Fruit fly (Drosophila melanogaster) whole organism, embryonic: ENCODE measurements around the gene CG5810.

Source experiments
- Asciz ChIP-seq: fragments of 200-800 bp; sonication (Bioruptor generic); optimal IDR thresholded peaks from 2 replicates; lab custom pipeline; 2017; ENCODE audit warnings: missing biosample characterization, mild to moderate bottlenecking, missing genetic modification characterization, missing genetic modification reagents
- CG10147 ChIP-seq: fragments of 200-800 bp; sonication (Bioruptor generic); optimal IDR thresholded peaks from 2 replicates; lab custom pipeline; 2019; ENCODE audit warnings: missing biosample characterization, mild to moderate bottlenecking, missing genetic modification characterization, moderate library complexity
- CG11723 ChIP-seq: fragments of 200-800 bp; sonication (Bioruptor generic); optimal IDR thresholded peaks from 2 replicates; lab custom pipeline; 2017; ENCODE audit warnings: missing biosample characterization, mild to moderate bottlenecking, missing genetic modification characterization
- CG12391 ChIP-seq: fragments of 200-800 bp; sonication (Bioruptor generic); optimal IDR thresholded peaks from 3 replicates; lab custom pipeline; 2018; ENCODE audit warnings: missing biosample characterization, mild to moderate bottlenecking, missing genetic modification characterization, moderate library complexity
- CG14860 ChIP-seq: fragments of 200-800 bp; sonication (Bioruptor generic); IDR thresholded peaks from 3 replicates; pipeline ENCODE4 v1.3.6; 2022; ENCODE audit warnings: missing biosample characterization, missing genetic modification characterization; ENCODE audit not compliant: partially characterized antibody
- CG1602 ChIP-seq: fragments of 200-800 bp; sonication (Bioruptor generic); optimal IDR thresholded peaks from 3 replicates; lab custom pipeline; 2016; ENCODE audit warnings: missing biosample characterization, missing genetic modification characterization
- CG16779 ChIP-seq: fragments of 200-800 bp; sonication (Bioruptor generic); IDR thresholded peaks from 2 replicates; pipeline ENCODE4 v1.3.6; 2022; ENCODE audit warnings: missing biosample characterization, missing genetic modification characterization
- CG17328 ChIP-seq: fragments of 200-800 bp; sonication (Bioruptor generic); IDR thresholded peaks from 2 replicates; pipeline ENCODE4 v1.3.6; 2022; ENCODE audit warnings: missing biosample characterization, missing genetic modification characterization
- CG17912 ChIP-seq: fragments of 200-800 bp; sonication (Bioruptor generic); optimal IDR thresholded peaks from 2 replicates; lab custom pipeline; 2018; ENCODE audit warnings: missing biosample characterization, mild to moderate bottlenecking, missing genetic modification characterization
- CG18599 ChIP-seq: fragments of 200-800 bp; sonication (Bioruptor generic); optimal IDR thresholded peaks from 3 replicates; lab custom pipeline; 2017; ENCODE audit warnings: missing biosample characterization, missing genetic modification characterization, mild to moderate bottlenecking, moderate library complexity, missing genetic modification reagents
- CG2120 ChIP-seq: fragments of 200-800 bp; sonication (Bioruptor generic); optimal IDR thresholded peaks from 3 replicates; lab custom pipeline; 2016; ENCODE audit warnings: missing biosample characterization, missing genetic modification characterization
- CG2889 ChIP-seq: fragments of 200-800 bp; sonication (Bioruptor generic); IDR thresholded peaks from 3 replicates; pipeline ENCODE4 v1.3.6; 2022; ENCODE audit warnings: missing biosample characterization, missing genetic modification characterization
- CG30431 ChIP-seq: fragments of 200-800 bp; sonication (Bioruptor generic); optimal IDR thresholded peaks from 2 replicates; lab custom pipeline; 2017; ENCODE audit warnings: missing biosample characterization, missing genetic modification characterization
- CG31441 ChIP-seq: fragments of 200-800 bp; sonication (Bioruptor generic); IDR thresholded peaks from 2 replicates; pipeline ENCODE4 v1.3.6; 2022; ENCODE audit warnings: missing biosample characterization, missing genetic modification characterization
- CG4282 ChIP-seq: fragments of 200-800 bp; sonication (Bioruptor generic); optimal IDR thresholded peaks from 2 replicates; lab custom pipeline; 2016; ENCODE audit warnings: missing biosample characterization, missing genetic modification characterization
- CG5245 ChIP-seq: fragments of 200-800 bp; sonication (Bioruptor generic); optimal IDR thresholded peaks from 3 replicates; lab custom pipeline; 2016; ENCODE audit warnings: missing biosample characterization, missing genetic modification characterization
- CG6654 ChIP-seq: fragments of 200-800 bp; sonication (Bioruptor generic); optimal IDR thresholded peaks from 2 replicates; lab custom pipeline; 2017; ENCODE audit warnings: missing biosample characterization, mild to moderate bottlenecking, missing genetic modification characterization
- CG8359 ChIP-seq: fragments of 200-800 bp; sonication (Bioruptor generic); optimal IDR thresholded peaks from 2 replicates; lab custom pipeline; 2017; ENCODE audit warnings: missing biosample characterization, mild to moderate bottlenecking, missing genetic modification characterization, borderline replicate concordance
- CG9215 ChIP-seq: fragments of 200-800 bp; sonication (Bioruptor generic); IDR thresholded peaks from 2 replicates; pipeline ENCODE4 v1.3.6; 2022; ENCODE audit warnings: missing biosample characterization, missing genetic modification characterization
- Dfd ChIP-seq, 2 experiments: fragments of >200 bp; optimal IDR thresholded peaks; 2 replicates each; lab custom pipeline; 2017; ENCODE audit warnings: missing biosample characterization in 2 of 2, missing genetic modification characterization in 2 of 2
- Gsc ChIP-seq: fragments of 200-800 bp; sonication (Bioruptor generic); IDR thresholded peaks from 2 replicates; pipeline ENCODE4 v1.3.6; 2022; ENCODE audit warnings: missing biosample characterization, missing genetic modification characterization
- Hr51 ChIP-seq, 2 experiments: fragments of 200-800 bp; sonication (Bioruptor generic); optimal IDR thresholded peaks; 2 replicates in 1 of 2; 3 replicates in 1 of 2; lab custom pipeline; 2016 to 2018; ENCODE audit warnings: missing biosample characterization in 2 of 2, missing genetic modification characterization in 2 of 2, mild to moderate bottlenecking in 1 of 2, moderate library complexity in 1 of 2
- Lim3 ChIP-seq: fragments of 200-800 bp; sonication (Bioruptor generic); IDR thresholded peaks from 2 replicates; pipeline ENCODE4 v1.3.6; 2022; ENCODE audit warnings: missing biosample characterization, missing genetic modification characterization
- MBD-R2 ChIP-seq: fragments of 200-800 bp; sonication (Bioruptor generic); IDR thresholded peaks from 2 replicates; pipeline ENCODE4 v1.3.6; 2022; ENCODE audit warnings: missing biosample characterization, missing genetic modification characterization
- MTF-1 ChIP-seq: fragments of 200-800 bp; sonication (Bioruptor generic); optimal IDR thresholded peaks from 2 replicates; lab custom pipeline; 2018; ENCODE audit warnings: missing biosample characterization, mild to moderate bottlenecking, missing genetic modification characterization, borderline replicate concordance
- Pdp1 ChIP-seq, 2 experiments: fragments of 200-800 bp; sonication (Bioruptor generic); optimal IDR thresholded peaks; 3 replicates each; lab custom pipeline; 2016; ENCODE audit warnings: missing biosample characterization in 2 of 2, missing genetic modification characterization in 2 of 2, mild to moderate bottlenecking in 1 of 2, moderate library complexity in 1 of 2
- Scr ChIP-seq: fragments of 200-800 bp; sonication (Bioruptor generic); IDR thresholded peaks from 2 replicates; pipeline ENCODE4 v1.3.6; 2022; ENCODE audit warnings: missing biosample characterization, missing genetic modification characterization; ENCODE audit not compliant: partially characterized antibody
- Sox102F ChIP-seq: fragments of 200-800 bp; sonication (Bioruptor generic); optimal IDR thresholded peaks from 2 replicates; lab custom pipeline; 2018; ENCODE audit warnings: missing biosample characterization, mild to moderate bottlenecking, missing genetic modification characterization, moderate library complexity
- Vsx1 ChIP-seq: fragments of 200-800 bp; sonication (Bioruptor generic); optimal IDR thresholded peaks from 2 replicates; lab custom pipeline; 2017; ENCODE audit warnings: missing biosample characterization, mild to moderate bottlenecking, missing genetic modification characterization, missing genetic modification reagents
- Xbp1 ChIP-seq: fragments of 200-800 bp; sonication (Bioruptor generic); optimal IDR thresholded peaks from 3 replicates; lab custom pipeline; 2016; ENCODE audit warnings: missing biosample characterization, mild to moderate bottlenecking, missing genetic modification characterization
- ap ChIP-seq: fragments of 200-800 bp; sonication (Bioruptor generic); IDR thresholded peaks from 2 replicates; pipeline ENCODE4 v1.3.6; 2022; ENCODE audit warnings: missing biosample characterization, missing genetic modification characterization
- bcd ChIP-seq: fragments of 200-800 bp; sonication (Bioruptor generic); optimal IDR thresholded peaks from 2 replicates; lab custom pipeline; 2017; ENCODE audit warnings: missing biosample characterization, mild to moderate bottlenecking, missing genetic modification characterization
- bowl ChIP-seq: fragments of 200-800 bp; sonication (Bioruptor generic); IDR thresholded peaks from 2 replicates; pipeline ENCODE4 v1.3.6; 2022; ENCODE audit warnings: missing biosample characterization, missing genetic modification characterization
- br ChIP-seq: fragments of >200 bp; optimal IDR thresholded peaks from 2 replicates; lab custom pipeline; 2017
- cas ChIP-seq: fragments of 200-800 bp; sonication (Bioruptor generic); IDR thresholded peaks from 2 replicates; pipeline ENCODE4 v1.3.6; 2022; ENCODE audit warnings: missing biosample characterization, missing genetic modification characterization
- crc ChIP-seq: fragments of 200-800 bp; sonication (Bioruptor generic); optimal IDR thresholded peaks from 2 replicates; lab custom pipeline; 2016; ENCODE audit warnings: missing biosample characterization, missing genetic modification characterization
- crp ChIP-seq, 2 experiments: fragments of 200-800 bp; sonication (Bioruptor generic); optimal IDR thresholded peaks; 2 replicates in 1 of 2; 3 replicates in 1 of 2; lab custom pipeline; 2017; ENCODE audit warnings: missing biosample characterization in 2 of 2, missing genetic modification characterization in 2 of 2, mild to moderate bottlenecking in 1 of 2, moderate library complexity in 1 of 2
- danr ChIP-seq: fragments of 200-800 bp; sonication (Bioruptor generic); IDR thresholded peaks from 2 replicates; pipeline ENCODE4 v1.3.6; 2022; ENCODE audit warnings: missing biosample characterization, missing genetic modification characterization
- dmrt11E ChIP-seq: fragments of 200-800 bp; sonication (Bioruptor generic); optimal IDR thresholded peaks from 3 replicates; lab custom pipeline; 2018; ENCODE audit warnings: missing biosample characterization, mild to moderate bottlenecking, missing genetic modification characterization, moderate library complexity
- en ChIP-seq: fragments of 200-800 bp; sonication (Bioruptor generic); optimal IDR thresholded peaks from 2 replicates; lab custom pipeline; 2016; ENCODE audit warnings: missing biosample characterization, missing genetic modification characterization
- gem ChIP-seq: fragments of 200-800 bp; sonication (Bioruptor generic); optimal IDR thresholded peaks from 2 replicates; lab custom pipeline; 2019; ENCODE audit warnings: missing biosample characterization, mild to moderate bottlenecking, missing genetic modification characterization, moderate library complexity
- gsb ChIP-seq: fragments of 200-800 bp; sonication (Bioruptor generic); IDR thresholded peaks from 2 replicates; pipeline ENCODE4 v1.3.6; 2022; ENCODE audit warnings: missing biosample characterization, missing genetic modification characterization
- her ChIP-seq: fragments of 200-800 bp; sonication (Bioruptor generic); optimal IDR thresholded peaks from 2 replicates; lab custom pipeline; 2016; ENCODE audit warnings: missing biosample characterization, missing genetic modification characterization
- nau ChIP-seq: fragments of 200-800 bp; sonication (Bioruptor generic); optimal IDR thresholded peaks from 3 replicates; lab custom pipeline; 2017; ENCODE audit warnings: missing biosample characterization, mild to moderate bottlenecking, missing genetic modification characterization, missing genetic modification reagents
- pb ChIP-seq: fragments of 200-800 bp; sonication (Bioruptor generic); optimal IDR thresholded peaks from 3 replicates; lab custom pipeline; 2016; ENCODE audit warnings: missing biosample characterization, missing genetic modification characterization
- pho ChIP-seq: fragments of 200-800 bp; sonication (Bioruptor generic); optimal IDR thresholded peaks from 2 replicates; lab custom pipeline; 2016; ENCODE audit warnings: missing biosample characterization, missing genetic modification characterization
- ro ChIP-seq: fragments of 200-800 bp; sonication (Bioruptor generic); IDR thresholded peaks from 2 replicates; pipeline ENCODE4 v1.3.6; 2022; ENCODE audit warnings: missing biosample characterization, missing genetic modification characterization
- ttk ChIP-seq: fragments of 200-800 bp; sonication (Bioruptor generic); IDR thresholded peaks from 2 replicates; pipeline ENCODE4 v2.1.2; 2022; ENCODE audit warnings: missing biosample characterization, missing genetic modification characterization
- wor ChIP-seq: fragments of 200-800 bp; sonication (Bioruptor generic); IDR thresholded peaks from 2 replicates; pipeline ENCODE4 v1.3.6; 2022; ENCODE audit warnings: missing biosample characterization, missing genetic modification characterization
- yki ChIP-seq: fragments of >200 bp; optimal IDR thresholded peaks from 3 replicates; lab custom pipeline; 2018
- zen2 ChIP-seq: fragments of 200-800 bp; sonication (Bioruptor generic); IDR thresholded peaks from 3 replicates; pipeline ENCODE4 v1.3.6; 2022; ENCODE audit warnings: missing biosample characterization, missing genetic modification characterization; ENCODE audit not compliant: partially characterized antibody
- zf30C ChIP-seq: fragments of 200-800 bp; sonication (Bioruptor generic); optimal IDR thresholded peaks from 3 replicates; lab custom pipeline; 2018; ENCODE audit warnings: missing biosample characterization, mild to moderate bottlenecking, missing genetic modification characterization

The CG5810 gene

dm6 chr3R:21180391-21180796 is 16.8 kb downstream of the CG5810 start:
- TF ChIP-seq her (no peak), CG4282 (GFP tag; lab: Kevin White, UChicago) (no peak), Xbp1 (no peak), MTF-1 (GFP tag; lab: Kevin White, UChicago) (no peak), gsb (GFP tag; lab: Robert Waterston, UW) (no peak), danr (GFP tag; lab: Robert Waterston, UW) (no peak), CG2120 (GFP tag; lab: Kevin White, UChicago) (peak; percentile 41), bcd (no peak), ttk (no peak), Pdp1 (GFP tag; optimal IDR thresholded peaks at IDR 0.05; lab: Kevin White, UChicago) (peak in 1 of 2 experiments; percentile 56), cas (GFP tag; lab: Robert Waterston, UW) (no peak), CG17328 (GFP tag; lab: Robert Waterston, UW) (no peak), CG11723 (GFP tag; lab: Kevin White, UChicago) (no peak), CG14860 (GFP tag; lab: Robert Waterston, UW) (no peak), Lim3 (GFP tag; lab: Robert Waterston, UW) (no peak), dmrt11E (tag; lab: Kevin White, UChicago) (no peak), CG5245 (GFP tag; lab: Kevin White, UChicago) (no peak), CG10147 (GFP tag; lab: Kevin White, UChicago) (no peak), CG30431 (GFP tag; lab: Kevin White, UChicago) (no peak), ro (GFP tag; lab: Robert Waterston, UW) (no peak), en (no peak), CG17912 (no peak), MBD-R2 (peak; percentile 20; the same call in 1 of the 2 replicates), zf30C (GFP tag; lab: Kevin White, UChicago) (no peak), pho (GFP tag; lab: Kevin White, UChicago) (no peak), gem (tag; lab: Kevin White, UChicago) (peak; percentile 44), CG16779 (GFP tag; lab: Robert Waterston, UW) (peak; percentile 45; the same call in 1 of the 2 replicates), crc (GFP tag; lab: Kevin White, UChicago) (no peak), yki (lab: Kevin White, UChicago) (no peak), nau (GFP tag; lab: Kevin White, UChicago) (peak; percentile 20), CG2889 (GFP tag; lab: Robert Waterston, UW) (no peak), ap (GFP tag; lab: Robert Waterston, UW) (no peak), CG8359 (GFP tag; lab: Kevin White, UChicago) (no peak), br (no peak), Asciz (no peak), CG31441 (GFP tag; lab: Robert Waterston, UW) (no peak), bowl (no peak), CG12391 (tag; lab: Kevin White, UChicago) (no peak), Scr (GFP tag; lab: Robert Waterston, UW) (no peak), CG1602 (GFP tag; lab: Kevin White, UChicago) (no peak), crp (GFP tag; optimal IDR thresholded peaks at IDR 0.05; lab: Kevin White, UChicago) (peak in 1 of 2 experiments; percentile 22), wor (GFP tag; lab: Robert Waterston, UW) (no peak), CG6654 (no peak), CG18599 (GFP tag; lab: Kevin White, UChicago) (peak; percentile 70), zen2 (no peak), Sox102F (peak; percentile 21), Hr51 (GFP tag; optimal IDR thresholded peaks at IDR 0.05; lab: Kevin White, UChicago) (peak in 1 of 2 experiments; percentile 38), CG9215 (GFP tag; lab: Robert Waterston, UW) (no peak), Vsx1 (GFP tag; lab: Kevin White, UChicago) (no peak), pb (no peak), Gsc (no peak), Dfd (GFP tag; optimal IDR thresholded peaks at IDR 0.05; lab: Kevin White, UChicago) (no peak)
